Fruit fly (Drosophila melanogaster): ENCODE data around the gene CG31245.

CG31245 gene

dm6 chr3R:19404296-19404695 lies 27.3 kb upstream of the CG31245 start:
- no peak for TF ChIP-seq CG32121 (GFP tag; IDR thresholded peaks at IDR 0.05)
- TF ChIP-seq CG10348 (GFP tag; IDR thresholded peaks at IDR 0.05): no peak
- no peak for TF ChIP-seq CG13204 (GFP tag; optimal IDR thresholded peaks at IDR 0.05)

- TF ChIP-seq gl (tag; optimal IDR thresholded peaks at IDR 0.05) (no peak), Pif1A (GFP tag; optimal IDR thresholded peaks at IDR 0.05) (no peak), CG8301 (tag; optimal IDR thresholded peaks at IDR 0.05) (peak; percentile 89), fd96Ca (GFP tag; IDR thresholded peaks at IDR 0.05) (peak; percentile 82; the same call in 2 of the 3 replicates), EcR (GFP tag; optimal IDR thresholded peaks at IDR 0.05) (no peak), CG10348 (GFP tag; IDR thresholded peaks at IDR 0.05) (peak; percentile 66), Pif1B (GFP tag; optimal IDR thresholded peaks at IDR 0.05) (peak; percentile 83), CG32121 (GFP tag; IDR thresholded peaks at IDR 0.05) (peak; percentile 92), CG4496 (GFP tag; IDR thresholded peaks at IDR 0.05) (peak; percentile 94), CG9948 (tag; optimal IDR thresholded peaks at IDR 0.05) (peak; percentile 89), CG15710 (tag; optimal IDR thresholded peaks at IDR 0.05) (peak; percentile 90), CG13204 (GFP tag; optimal IDR thresholded peaks at IDR 0.05) (no peak), Ets98B (GFP tag; IDR thresholded peaks at IDR 0.05) (peak; percentile 84), CG34367 (tag; optimal IDR thresholded peaks at IDR 0.05) (peak; percentile 86), D1 (tag; optimal IDR thresholded peaks at IDR 0.05) (peak; percentile 69), rn (GFP tag; IDR thresholded peaks at IDR 0.05) (peak; percentile 88), CG8159 (tag; optimal IDR thresholded peaks at IDR 0.05) (peak; percentile 91), CG17806 (tag; optimal IDR thresholded peaks at IDR 0.05) (peak; percentile 90), CG12605 (GFP tag; IDR thresholded peaks at IDR 0.05) (peak; percentile 72; the same call in 1 of the 2 replicates), CG14655 (GFP tag; optimal IDR thresholded peaks at IDR 0.05) (peak; percentile 89), Snoo (tag; optimal IDR thresholded peaks at IDR 0.05) (peak; percentile 73)
Measured at dm6 chr3R:19403096-19403515, 26.1 kb upstream of the CG31245 start, which contains the start of the genes Ino80 and Aptx. Gene Ino80 (minus strand): TSS chr3R:19403153. Gene Aptx (plus strand): TSS chr3R:19403455.

dm6 chr3R:19398467-19398866 lies 21.4 kb upstream of the CG31245 start, which contains the start of gene CG31244:
Gene CG31244 (minus strand): TSS chr3R:19398567.
- TF ChIP-seq Pif1A (GFP tag; optimal IDR thresholded peaks at IDR 0.05) (no peak), D1 (tag; optimal IDR thresholded peaks at IDR 0.05) (no peak), CG34367 (tag; optimal IDR thresholded peaks at IDR 0.05) (no peak), Pif1B (GFP tag; optimal IDR thresholded peaks at IDR 0.05) (no peak)

dm6 chr3R:19393060-19393459 lies 16.0 kb upstream of the CG31245 start, which contains the start of gene CG3739:
Gene CG3739 (plus strand): TSS chr3R:19393360.
- TF ChIP-seq fd96Ca (GFP tag; IDR thresholded peaks at IDR 0.05): no peak
- no peak for TF ChIP-seq CG9948 (tag; optimal IDR thresholded peaks at IDR 0.05)
- TF ChIP-seq CG34367 (tag; optimal IDR thresholded peaks at IDR 0.05): no peak
- TF ChIP-seq Pif1B (GFP tag; optimal IDR thresholded peaks at IDR 0.05): no peak
- no peak for TF ChIP-seq Pif1A (GFP tag; optimal IDR thresholded peaks at IDR 0.05)
- TF ChIP-seq CG8159 (tag; optimal IDR thresholded peaks at IDR 0.05): no peak
- no peak for TF ChIP-seq Snoo (tag; optimal IDR thresholded peaks at IDR 0.05)
- TF ChIP-seq EcR (GFP tag; optimal IDR thresholded peaks at IDR 0.05): no peak
- TF ChIP-seq CG32121 (GFP tag; IDR thresholded peaks at IDR 0.05): no peak
- no peak for TF ChIP-seq CG10348 (GFP tag; IDR thresholded peaks at IDR 0.05)
- TF ChIP-seq CG14655 (GFP tag; optimal IDR thresholded peaks at IDR 0.05): no peak
- TF ChIP-seq CG17806 (tag; optimal IDR thresholded peaks at IDR 0.05): no peak
- TF ChIP-seq Ets98B (GFP tag; IDR thresholded peaks at IDR 0.05): no peak

- TF ChIP-seq Pif1B (GFP tag; optimal IDR thresholded peaks at IDR 0.05) (no peak), Snoo (tag; optimal IDR thresholded peaks at IDR 0.05) (no peak), CG10348 (GFP tag; IDR thresholded peaks at IDR 0.05) (no peak), CG8301 (tag; optimal IDR thresholded peaks at IDR 0.05) (no peak), gl (tag; optimal IDR thresholded peaks at IDR 0.05) (no peak), CG17806 (tag; optimal IDR thresholded peaks at IDR 0.05) (no peak), CG8159 (tag; optimal IDR thresholded peaks at IDR 0.05) (no peak), CG14655 (GFP tag; optimal IDR thresholded peaks at IDR 0.05) (no peak), Pif1A (GFP tag; optimal IDR thresholded peaks at IDR 0.05) (no peak), CG34367 (tag; optimal IDR thresholded peaks at IDR 0.05) (no peak), D1 (tag; optimal IDR thresholded peaks at IDR 0.05) (no peak), CG15710 (tag; optimal IDR thresholded peaks at IDR 0.05) (no peak), fd96Ca (GFP tag; IDR thresholded peaks at IDR 0.05) (no peak), EcR (GFP tag; optimal IDR thresholded peaks at IDR 0.05) (no peak), CG13204 (GFP tag; optimal IDR thresholded peaks at IDR 0.05) (no peak), CG32121 (GFP tag; IDR thresholded peaks at IDR 0.05) (no peak), CG9948 (tag; optimal IDR thresholded peaks at IDR 0.05) (no peak), CG12605 (GFP tag; IDR thresholded peaks at IDR 0.05) (no peak)
Measured at dm6 chr3R:19389919-19390318, 12.9 kb upstream of the CG31245 start, which contains the start of gene CG18493. Gene CG18493 (plus strand): TSS chr3R:19390270.

dm6 chr3R:19387608-19388007 lies 10.6 kb upstream of the CG31245 start, which contains the start of gene CG3734:
Gene CG3734 (plus strand): TSS chr3R:19387861.
- TF ChIP-seq CG32121 (GFP tag; IDR thresholded peaks at IDR 0.05): no peak

dm6 chr3R:19383298-19383697 lies 6.3 kb upstream of the CG31245 start:
- TF ChIP-seq CG14655 (GFP tag; optimal IDR thresholded peaks at IDR 0.05) (peak; percentile 71), CG9948 (tag; optimal IDR thresholded peaks at IDR 0.05) (no peak), CG8159 (tag; optimal IDR thresholded peaks at IDR 0.05) (peak; percentile 21), Pif1A (GFP tag; optimal IDR thresholded peaks at IDR 0.05) (peak; percentile 23)

All from whole organism, pupa.